Worm (Caenorhabditis elegans): ENCODE data around the gene dhhc-13.

The dhhc-13 gene

DNA sequence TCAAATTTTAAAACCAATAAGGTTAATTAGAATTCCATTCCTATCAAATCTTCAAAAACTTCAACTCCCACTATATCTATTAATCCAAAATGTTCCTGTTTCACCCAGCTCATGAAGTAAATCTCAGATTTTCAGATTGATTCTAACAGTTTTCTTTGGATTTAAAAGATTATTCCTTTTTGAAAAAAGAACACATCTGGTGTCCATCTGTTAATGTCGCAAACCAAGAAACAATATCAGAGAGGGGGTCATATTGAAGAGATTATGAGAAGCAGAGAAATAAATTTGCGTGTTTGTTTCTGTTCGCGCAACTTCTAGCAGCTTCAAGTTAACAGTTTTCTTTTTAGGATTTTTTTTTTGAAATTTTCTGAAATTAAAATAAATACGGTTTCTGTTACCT is 11.8 kb downstream of the dhhc-13 start:
- TF ChIP-seq med-1 (GFP tag; optimal IDR thresholded peaks at IDR 0.05; ENCODE audit: insufficient read depth) (no peak), tab-1 (GFP tag; IDR thresholded peaks at IDR 0.05) (no peak), ztf-23 (GFP tag; IDR thresholded peaks at IDR 0.05) (no peak), klf-2 (GFP tag; conservative IDR thresholded peaks at IDR 0.05) (no peak)

DNA sequence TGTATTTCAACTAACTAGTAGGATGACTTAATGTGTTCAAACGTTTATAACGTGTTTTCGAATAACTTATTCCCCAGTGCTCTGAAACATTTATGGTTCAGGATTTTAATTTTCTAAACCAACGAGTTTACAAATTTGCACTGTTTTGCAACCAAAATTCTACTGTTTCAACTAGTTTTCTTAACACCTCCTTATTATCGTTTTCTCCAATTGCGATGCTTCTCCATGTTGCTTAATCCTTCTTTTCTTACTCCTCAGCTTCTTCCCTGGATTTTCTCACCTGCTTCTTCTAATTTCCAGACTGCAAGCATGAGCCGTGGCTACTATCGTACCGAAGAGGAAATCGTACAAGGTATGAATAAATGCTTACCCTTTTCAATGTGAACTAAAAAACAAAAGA is 13.2 kb downstream of the dhhc-13 start, which contains the start of gene lin-33:
Gene lin-33, plus strand, starts transcription at position 301 of the 400 bp plus-strand sequence.
- TF ChIP-seq med-1 (GFP tag; optimal IDR thresholded peaks at IDR 0.05; ENCODE audit: insufficient read depth) (no peak), tab-1 (GFP tag; IDR thresholded peaks at IDR 0.05) (no peak), ref-1 (GFP tag; conservative IDR thresholded peaks at IDR 0.05) (no peak), klf-2 (GFP tag; conservative IDR thresholded peaks at IDR 0.05) (no peak), cog-1 (tag; optimal IDR thresholded peaks at IDR 0.05) (no peak), ztf-23 (GFP tag; IDR thresholded peaks at IDR 0.05) (no peak), flt-1 (GFP tag; IDR thresholded peaks at IDR 0.05) (no peak), T22C8.4 (GFP tag; IDR thresholded peaks at IDR 0.05) (no peak), ztf-29 (GFP tag; IDR thresholded peaks at IDR 0.05) (no peak)

DNA sequence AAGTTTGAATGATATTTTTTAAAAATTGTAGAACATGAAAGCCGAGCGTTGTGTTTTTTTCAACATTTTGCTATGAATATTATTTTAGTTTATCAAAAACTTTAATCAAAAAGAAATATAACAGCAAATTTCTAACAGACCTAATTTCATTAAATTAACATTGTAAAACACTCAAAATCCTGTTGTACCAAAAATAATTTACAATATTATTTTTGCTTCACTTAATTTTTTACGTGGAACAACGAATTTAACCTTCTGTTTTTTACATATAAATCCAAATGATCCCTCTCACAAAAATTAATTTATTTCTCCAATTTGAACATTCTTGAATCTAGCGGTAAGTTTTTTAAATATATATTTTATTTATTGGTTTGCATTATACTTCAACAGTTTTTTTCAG is 16.9 kb downstream of the dhhc-13 start, which contains the start of gene H32C10.1:
Gene H32C10.1, plus strand, starts transcription at position 301 of the 400 bp plus-strand sequence.
- TF ChIP-seq ref-1 (GFP tag; conservative IDR thresholded peaks at IDR 0.05): no peak
- no peak for TF ChIP-seq flt-1 (GFP tag; IDR thresholded peaks at IDR 0.05)
- no peak for TF ChIP-seq T22C8.4 (GFP tag; IDR thresholded peaks at IDR 0.05)
- TF ChIP-seq cog-1 (tag; optimal IDR thresholded peaks at IDR 0.05): no peak
- no peak for TF ChIP-seq med-1 (GFP tag; optimal IDR thresholded peaks at IDR 0.05; ENCODE audit: insufficient read depth)
- TF ChIP-seq ztf-23 (GFP tag; IDR thresholded peaks at IDR 0.05): no peak
- no peak for TF ChIP-seq klf-2 (GFP tag; conservative IDR thresholded peaks at IDR 0.05)
- no peak for TF ChIP-seq tab-1 (GFP tag; IDR thresholded peaks at IDR 0.05)
- TF ChIP-seq ztf-29 (GFP tag; IDR thresholded peaks at IDR 0.05): no peak

- TF ChIP-seq ref-1 (GFP tag; conservative IDR thresholded peaks at IDR 0.05) (no peak), cog-1 (tag; optimal IDR thresholded peaks at IDR 0.05) (no peak), tab-1 (GFP tag; IDR thresholded peaks at IDR 0.05) (no peak), ztf-29 (GFP tag; IDR thresholded peaks at IDR 0.05) (no peak), ztf-23 (GFP tag; IDR thresholded peaks at IDR 0.05) (no peak), flt-1 (GFP tag; IDR thresholded peaks at IDR 0.05) (no peak), med-1 (GFP tag; optimal IDR thresholded peaks at IDR 0.05; ENCODE audit: insufficient read depth) (no peak), klf-2 (GFP tag; conservative IDR thresholded peaks at IDR 0.05) (no peak), T22C8.4 (GFP tag; IDR thresholded peaks at IDR 0.05) (no peak)
Observed at ce11 chrIV:5937106-5937505, 20.0 kb downstream of the dhhc-13 start.

DNA sequence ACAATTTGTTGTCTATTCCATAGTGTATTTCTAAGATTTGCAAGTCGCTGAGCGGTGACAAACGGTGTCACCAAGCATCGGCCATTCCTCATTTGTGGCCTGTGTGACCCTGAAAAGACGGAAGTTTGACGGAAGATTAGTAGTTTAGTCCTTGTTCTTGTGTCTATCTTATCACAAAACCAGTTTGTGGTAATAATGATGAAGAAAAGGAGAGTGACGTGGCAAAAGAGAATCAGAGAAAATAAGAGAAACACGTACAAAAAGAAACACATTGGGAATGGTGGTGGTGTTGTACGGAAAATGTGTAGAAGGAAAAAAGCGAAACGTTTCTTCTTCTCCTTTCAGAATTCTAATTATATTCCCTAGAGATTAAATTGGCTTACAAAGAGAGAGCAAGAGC is 22.0 kb downstream of the dhhc-13 start, which contains the start of gene mcu-1:
Gene mcu-1, minus strand, starts transcription at position 109 of the 400 bp plus-strand sequence.
- TF ChIP-seq ref-1 (GFP tag; conservative IDR thresholded peaks at IDR 0.05) (no peak), T22C8.4 (GFP tag; IDR thresholded peaks at IDR 0.05) (no peak), tab-1 (GFP tag; IDR thresholded peaks at IDR 0.05) (no peak), cog-1 (tag; optimal IDR thresholded peaks at IDR 0.05) (no peak), flt-1 (GFP tag; IDR thresholded peaks at IDR 0.05) (no peak), klf-2 (GFP tag; conservative IDR thresholded peaks at IDR 0.05) (no peak), med-1 (GFP tag; optimal IDR thresholded peaks at IDR 0.05; ENCODE audit: insufficient read depth) (no peak), ztf-23 (GFP tag; IDR thresholded peaks at IDR 0.05) (no peak), ztf-29 (GFP tag; IDR thresholded peaks at IDR 0.05) (no peak)

ce11 chrIV:5939908-5940307 is 22.8 kb downstream of the dhhc-13 start:
- TF ChIP-seq cog-1 (tag; optimal IDR thresholded peaks at IDR 0.05) (no peak), med-1 (GFP tag; optimal IDR thresholded peaks at IDR 0.05; ENCODE audit: insufficient read depth) (no peak), flt-1 (GFP tag; IDR thresholded peaks at IDR 0.05) (no peak), klf-2 (GFP tag; conservative IDR thresholded peaks at IDR 0.05) (no peak), ref-1 (GFP tag; conservative IDR thresholded peaks at IDR 0.05) (no peak), ztf-23 (GFP tag; IDR thresholded peaks at IDR 0.05) (no peak), ztf-29 (GFP tag; IDR thresholded peaks at IDR 0.05) (no peak), tab-1 (GFP tag; IDR thresholded peaks at IDR 0.05) (no peak), T22C8.4 (GFP tag; IDR thresholded peaks at IDR 0.05) (no peak)

DNA sequence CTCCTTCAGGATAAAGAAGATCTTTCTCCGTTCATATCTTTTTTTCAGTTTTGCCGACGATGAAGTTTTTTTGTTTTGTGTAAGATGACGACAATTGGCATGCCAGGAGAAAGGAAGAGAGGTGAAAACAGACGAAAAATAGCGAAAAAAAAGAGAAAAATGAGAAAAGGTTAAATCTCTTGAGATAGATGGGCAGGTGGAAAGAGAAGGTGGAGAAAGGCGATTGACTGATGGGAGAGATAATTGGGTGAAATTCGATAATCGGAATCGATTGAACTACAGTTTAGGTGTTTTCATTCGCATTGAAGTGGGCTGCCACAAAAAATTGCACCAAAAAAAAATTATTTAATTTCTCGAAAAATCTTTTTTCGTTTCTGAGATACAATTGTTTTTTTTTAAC is 23.5 kb downstream of the dhhc-13 start:
- TF ChIP-seq T22C8.4 (GFP tag; IDR thresholded peaks at IDR 0.05) (no peak), flt-1 (GFP tag; IDR thresholded peaks at IDR 0.05) (no peak), tab-1 (GFP tag; IDR thresholded peaks at IDR 0.05) (no peak), med-1 (GFP tag; optimal IDR thresholded peaks at IDR 0.05; ENCODE audit: insufficient read depth) (no peak), ztf-29 (GFP tag; IDR thresholded peaks at IDR 0.05) (no peak)

ce11 chrIV:5941236-5941976 is 24.3 kb downstream of the dhhc-13 start, which contains the start of gene pfkb-1.2:
TSS of gene pfkb-1.2 (plus strand) at chrIV:5941926.
- no peak for TF ChIP-seq T22C8.4 (GFP tag; IDR thresholded peaks at IDR 0.05)
- TF ChIP-seq flt-1 (GFP tag; IDR thresholded peaks at IDR 0.05): no peak
- TF ChIP-seq ztf-23 (GFP tag; IDR thresholded peaks at IDR 0.05): no peak
- TF ChIP-seq ztf-29 (GFP tag; IDR thresholded peaks at IDR 0.05): no peak
- TF ChIP-seq cog-1 (tag; optimal IDR thresholded peaks at IDR 0.05): no peak
- TF ChIP-seq tab-1 (GFP tag; IDR thresholded peaks at IDR 0.05): no peak
- no peak for TF ChIP-seq klf-2 (GFP tag; conservative IDR thresholded peaks at IDR 0.05)
- no peak for TF ChIP-seq med-1 (GFP tag; optimal IDR thresholded peaks at IDR 0.05; ENCODE audit: insufficient read depth)

DNA sequence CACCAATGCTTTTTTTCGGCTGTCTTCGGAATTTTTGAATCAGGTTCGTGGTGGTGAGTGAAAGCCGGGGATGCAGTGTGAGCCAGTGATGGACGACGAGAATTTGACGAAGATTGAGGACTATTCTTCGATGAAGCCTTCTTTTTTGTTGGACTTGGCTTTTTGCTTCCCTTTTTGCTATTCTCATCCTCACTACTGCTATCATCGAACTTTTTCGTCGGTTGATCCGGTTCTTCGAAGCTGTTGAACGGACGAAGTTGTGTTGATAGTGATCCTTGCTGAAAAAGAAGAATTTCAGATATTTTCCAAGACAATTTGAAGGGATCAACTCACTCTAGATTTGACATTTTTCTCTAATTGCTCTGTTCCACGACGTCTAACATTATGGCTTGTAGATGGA is 27.0 kb downstream of the dhhc-13 start:
- TF ChIP-seq T22C8.4 (GFP tag; IDR thresholded peaks at IDR 0.05) (no peak), klf-2 (GFP tag; conservative IDR thresholded peaks at IDR 0.05) (no peak), ref-1 (GFP tag; conservative IDR thresholded peaks at IDR 0.05) (no peak), tab-1 (GFP tag; IDR thresholded peaks at IDR 0.05) (no peak), ztf-29 (GFP tag; IDR thresholded peaks at IDR 0.05) (no peak), cog-1 (tag; optimal IDR thresholded peaks at IDR 0.05) (no peak), med-1 (GFP tag; optimal IDR thresholded peaks at IDR 0.05; ENCODE audit: insufficient read depth) (no peak), ztf-23 (GFP tag; IDR thresholded peaks at IDR 0.05) (no peak), flt-1 (GFP tag; IDR thresholded peaks at IDR 0.05) (no peak)
